Worm (Caenorhabditis elegans): ENCODE data around the gene T01D1.3.

The T01D1.3 gene

ce11 chrII:159294-159922 lies 16.4 kb downstream of the T01D1.3 start:
- TF ChIP-seq hlh-30 (tag; optimal IDR thresholded peaks at IDR 0.05; ENCODE audit: insufficient read depth) (peak; percentile 76), aha-1 (tag) (peak; percentile 48), lin-38 (GFP tag; IDR thresholded peaks at IDR 0.05) (peak; percentile 43), snpc-4 (tag; optimal IDR thresholded peaks at IDR 0.05) (no peak), dmd-6 (GFP tag; IDR thresholded peaks at IDR 0.05) (peak; percentile 26; the same call in 1 of the 2 replicates), dve-1 (tag; optimal IDR thresholded peaks at IDR 0.05; ENCODE audit: insufficient read depth) (peak; percentile 58), nhr-77 (tag; optimal IDR thresholded peaks at IDR 0.05) (peak; percentile 29), T26A8.4 (GFP tag; IDR thresholded peaks at IDR 0.05) (no peak), F44E2.7 (GFP tag; IDR thresholded peaks at IDR 0.05) (no peak), pha-4 (GFP tag; IDR thresholded peaks at IDR 0.05) (0 out of 2 replicates have a peak, but pooled peaks have one; percentile 20), pha-4 (tag; optimal IDR thresholded peaks at IDR 0.05) (peak; percentile 29), nhr-28 (tag; optimal IDR thresholded peaks at IDR 0.05) (peak; percentile 56), mep-1 (tag; optimal IDR thresholded peaks at IDR 0.05) (peak; percentile 46), sdz-12 (GFP tag; optimal IDR thresholded peaks at IDR 0.05) (no peak), daf-16 (GFP tag; optimal IDR thresholded peaks at IDR 0.05) (no peak), daf-16 (tag; optimal IDR thresholded peaks at IDR 0.05) (peak; percentile 52), madf-9 (GFP tag; conservative IDR thresholded peaks at IDR 0.05) (no peak), ceh-82 (tag; optimal IDR thresholded peaks at IDR 0.05) (no peak), set-16 (GFP tag; IDR thresholded peaks at IDR 0.05) (no peak), hlh-11 (tag; optimal IDR thresholded peaks at IDR 0.05) (peak; percentile 64), lsy-2 (tag; optimal IDR thresholded peaks at IDR 0.05) (peak in 1 of 2 experiments; percentile 55), pqm-1 (tag; optimal IDR thresholded peaks at IDR 0.05) (peak; percentile 33), gei-8 (GFP tag; optimal IDR thresholded peaks at IDR 0.05) (no peak), mes-2 (tag; optimal IDR thresholded peaks at IDR 0.05; ENCODE audit: poor library complexity, severe bottlenecking) (peak; percentile 61), ceh-28 (tag; optimal IDR thresholded peaks at IDR 0.05) (peak; percentile 26), nhr-6 (tag; optimal IDR thresholded peaks at IDR 0.05) (peak; percentile 70)

- TF ChIP-seq rbr-2 (tag; optimal IDR thresholded peaks at IDR 0.05) (no peak), hlh-11 (tag; optimal IDR thresholded peaks at IDR 0.05) (peak; percentile 2), ceh-82 (tag; optimal IDR thresholded peaks at IDR 0.05) (no peak), aha-1 (tag) (peak; percentile 57), mes-2 (tag; optimal IDR thresholded peaks at IDR 0.05; ENCODE audit: poor library complexity, severe bottlenecking) (peak; percentile 29), unc-62 (GFP tag; optimal IDR thresholded peaks at IDR 0.05 in 1 of 2) (peak in 1 of 2 experiments; percentile 95), unc-62 (tag; optimal IDR thresholded peaks at IDR 0.05) (no peak), daf-16 (GFP tag; optimal IDR thresholded peaks at IDR 0.05) (no peak), daf-16 (tag; optimal IDR thresholded peaks at IDR 0.05) (peak; percentile 4), tra-1 (GFP tag; IDR thresholded peaks at IDR 0.05) (0 out of 2 replicates have a peak, but pooled peaks have one; percentile 7), ztf-7 (tag; optimal IDR thresholded peaks at IDR 0.05) (no peak), snpc-1.2 (GFP tag; IDR thresholded peaks at IDR 0.05) (no peak), mxl-2 (GFP tag; conservative IDR thresholded peaks at IDR 0.05) (0 out of 2 replicates have a peak, but pooled peaks have one; percentile 22)
These were observed 17.6 kb downstream of the T01D1.3 start for ce11 chrII:158004-158731.

ce11 chrII:156999-157499 lies 18.7 kb downstream of the T01D1.3 start:
- TF ChIP-seq sdz-12 (GFP tag; optimal IDR thresholded peaks at IDR 0.05): no peak
- TF ChIP-seq zfp-3 (GFP tag; conservative IDR thresholded peaks at IDR 0.05): no peak
- TF ChIP-seq pqm-1 (tag; optimal IDR thresholded peaks at IDR 0.05): no peak
- TF ChIP-seq nhr-77 (tag; optimal IDR thresholded peaks at IDR 0.05): no peak
- peak; percentile 59 for TF ChIP-seq aha-1 (tag)
- no peak for TF ChIP-seq skn-1 (tag; optimal IDR thresholded peaks at IDR 0.05)
- TF ChIP-seq hlh-11 (tag; optimal IDR thresholded peaks at IDR 0.05): peak; percentile 12
- no peak for TF ChIP-seq daf-16 (GFP tag; optimal IDR thresholded peaks at IDR 0.05)
- peak; percentile 7 for TF ChIP-seq daf-16 (tag; optimal IDR thresholded peaks at IDR 0.05)
- no peak for TF ChIP-seq zip-2 (tag; optimal IDR thresholded peaks at IDR 0.05)
- no peak for TF ChIP-seq unc-39 (tag; optimal IDR thresholded peaks at IDR 0.05)
- no peak for TF ChIP-seq ces-1 (GFP tag; optimal IDR thresholded peaks at IDR 0.05)
- no peak for TF ChIP-seq zag-1 (tag; optimal IDR thresholded peaks at IDR 0.05)
- no peak for TF ChIP-seq gei-8 (GFP tag; optimal IDR thresholded peaks at IDR 0.05)
- no peak for TF ChIP-seq nhr-10 (tag; optimal IDR thresholded peaks at IDR 0.05)
- no peak for TF ChIP-seq ceh-28 (tag; optimal IDR thresholded peaks at IDR 0.05)

Measured in whole organism, L4 larva.